Fruit fly (Drosophila melanogaster): ENCODE results near the gene Sxl.
A peak's percentile ranks its signal among the peaks of the same experiment; 100 is the strongest.

The Sxl gene

DNA sequence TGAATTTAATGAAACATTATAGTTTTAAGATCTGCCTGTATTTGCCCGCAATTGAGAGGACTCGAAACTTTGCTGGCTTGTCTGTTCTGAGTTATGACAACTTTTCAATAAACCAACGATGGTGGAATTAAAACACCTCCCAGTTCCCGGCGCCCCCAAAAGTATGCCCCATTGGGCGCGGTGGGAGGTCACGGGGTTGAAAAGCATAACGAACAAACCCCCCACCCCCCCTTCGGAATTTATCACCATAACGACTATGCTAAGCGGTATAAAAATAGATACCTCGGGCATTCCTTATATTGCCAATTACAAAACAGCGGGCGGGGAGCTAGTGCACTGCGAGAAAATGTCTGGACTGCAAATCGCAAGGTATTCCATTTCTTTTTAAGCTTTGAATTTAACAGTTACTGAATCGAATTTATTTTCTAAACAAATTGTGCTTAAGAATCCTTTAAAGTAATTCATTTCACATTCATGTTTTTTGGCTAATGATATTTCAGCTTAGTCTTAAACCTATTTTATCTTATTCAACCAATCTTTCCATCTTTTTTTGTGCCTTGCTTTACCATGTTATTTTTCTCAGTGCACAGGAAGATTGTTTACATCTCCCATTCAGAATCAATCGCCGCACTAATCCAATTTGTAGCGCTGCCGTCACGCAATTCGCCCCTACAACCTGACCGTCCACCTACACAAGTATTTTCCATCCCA is 3.6 kb upstream of the Sxl start (continued):
- TF ChIP-seq Aef1 (GFP tag; IDR thresholded peaks at IDR 0.05) (peak; percentile 73), gro (GFP tag; optimal IDR thresholded peaks at IDR 0.05) (peak; percentile 86), sisA (GFP tag; IDR thresholded peaks at IDR 0.05) (peak; percentile 77), Fer3 (tag; optimal IDR thresholded peaks at IDR 0.05) (peak; percentile 82), ash1 (GFP tag; optimal IDR thresholded peaks at IDR 0.05) (no peak), PHDP (tag; optimal IDR thresholded peaks at IDR 0.05) (peak; percentile 90), crp (GFP tag; optimal IDR thresholded peaks at IDR 0.05) (peak in 1 of 2 experiments; percentile 43), Rx (GFP tag; IDR thresholded peaks at IDR 0.05) (0 out of 2 replicates have a peak, but pooled peaks have one; percentile 15), Hr51 (GFP tag; optimal IDR thresholded peaks at IDR 0.05) (peak; percentile 75 to 92), onecut (GFP tag; IDR thresholded peaks at IDR 0.05) (peak; percentile 59), Dad (GFP tag; optimal IDR thresholded peaks at IDR 0.05) (no peak), Mrtf (GFP tag; IDR thresholded peaks at IDR 0.05) (peak; percentile 57; the same call in 1 of the 3 replicates), E2f1 (GFP tag; IDR thresholded peaks at IDR 0.05) (peak; percentile 65), CG14860 (GFP tag; IDR thresholded peaks at IDR 0.05; ENCODE audit: partially characterized antibody) (no peak), CG30403 (GFP tag; optimal IDR thresholded peaks at IDR 0.05) (peak; percentile 92), Oli (tag; optimal IDR thresholded peaks at IDR 0.05) (peak; percentile 90), Camta (GFP tag; optimal IDR thresholded peaks at IDR 0.05) (peak; percentile 61), CG15601 (tag; optimal IDR thresholded peaks at IDR 0.05) (peak; percentile 83), CG6175 (GFP tag; IDR thresholded peaks at IDR 0.05) (no peak), dan (GFP tag; IDR thresholded peaks at IDR 0.05) (no peak), tgo (GFP tag; IDR thresholded peaks at IDR 0.05) (peak; percentile 82), CG2116 (GFP tag; optimal IDR thresholded peaks at IDR 0.05) (peak; percentile 33), CG2202 (tag; optimal IDR thresholded peaks at IDR 0.05) (peak; percentile 75), CG17385 (GFP tag; optimal IDR thresholded peaks at IDR 0.05) (peak; percentile 78), en (GFP tag; optimal IDR thresholded peaks at IDR 0.05) (peak; percentile 18), CG10462 (GFP tag; optimal IDR thresholded peaks at IDR 0.05) (peak; percentile 64), CG7745 (tag; optimal IDR thresholded peaks at IDR 0.05) (peak; percentile 25), CG6854 (GFP tag; optimal IDR thresholded peaks at IDR 0.05) (peak; percentile 63), CG8359 (GFP tag; optimal IDR thresholded peaks at IDR 0.05; ENCODE audit: borderline replicate concordance) (peak; percentile 47), Scr (GFP tag; IDR thresholded peaks at IDR 0.05; ENCODE audit: partially characterized antibody) (no peak), cas (GFP tag; IDR thresholded peaks at IDR 0.05) (no peak), CG10654 (GFP tag; optimal IDR thresholded peaks at IDR 0.05) (peak; percentile 9), eve (GFP tag; optimal IDR thresholded peaks at IDR 0.05) (no peak), CkIIα-i1 (GFP tag; IDR thresholded peaks at IDR 0.05) (no peak), pita (GFP tag; optimal IDR thresholded peaks at IDR 0.05) (no peak), wor (GFP tag; IDR thresholded peaks at IDR 0.05) (peak; percentile 63), CG10543 (GFP tag; optimal IDR thresholded peaks at IDR 0.05) (peak; percentile 73), CG1024 (GFP tag; IDR thresholded peaks at IDR 0.05) (0 out of 2 replicates have a peak, but pooled peaks have one; percentile 49), Ravus (GFP tag; IDR thresholded peaks at IDR 0.05) (no peak), hth (optimal IDR thresholded peaks at IDR 0.05) (no peak), slp2 (GFP tag; optimal IDR thresholded peaks at IDR 0.05) (peak; percentile 49), CG17361 (GFP tag; IDR thresholded peaks at IDR 0.05) (peak; percentile 88), Hey (tag; optimal IDR thresholded peaks at IDR 0.05) (peak; percentile 18), CG2875 (GFP tag; optimal IDR thresholded peaks at IDR 0.05) (peak; percentile 77), pum (GFP tag; optimal IDR thresholded peaks at IDR 0.05) (peak; percentile 69), dmrt99B (tag; optimal IDR thresholded peaks at IDR 0.05) (peak; percentile 87), ranshi (GFP tag; IDR thresholded peaks at IDR 0.05) (peak; percentile 75; the same call in 1 of the 2 replicates), CG11560 (tag; IDR thresholded peaks at IDR 0.05) (peak; percentile 44; the same call in 1 of the 3 replicates), CG15269 (tag; optimal IDR thresholded peaks at IDR 0.05) (peak; percentile 92), eyg (GFP tag; optimal IDR thresholded peaks at IDR 0.05) (no peak)
